Fruit fly (Drosophila melanogaster): ENCODE data around the gene Nepl18.

DNA sequence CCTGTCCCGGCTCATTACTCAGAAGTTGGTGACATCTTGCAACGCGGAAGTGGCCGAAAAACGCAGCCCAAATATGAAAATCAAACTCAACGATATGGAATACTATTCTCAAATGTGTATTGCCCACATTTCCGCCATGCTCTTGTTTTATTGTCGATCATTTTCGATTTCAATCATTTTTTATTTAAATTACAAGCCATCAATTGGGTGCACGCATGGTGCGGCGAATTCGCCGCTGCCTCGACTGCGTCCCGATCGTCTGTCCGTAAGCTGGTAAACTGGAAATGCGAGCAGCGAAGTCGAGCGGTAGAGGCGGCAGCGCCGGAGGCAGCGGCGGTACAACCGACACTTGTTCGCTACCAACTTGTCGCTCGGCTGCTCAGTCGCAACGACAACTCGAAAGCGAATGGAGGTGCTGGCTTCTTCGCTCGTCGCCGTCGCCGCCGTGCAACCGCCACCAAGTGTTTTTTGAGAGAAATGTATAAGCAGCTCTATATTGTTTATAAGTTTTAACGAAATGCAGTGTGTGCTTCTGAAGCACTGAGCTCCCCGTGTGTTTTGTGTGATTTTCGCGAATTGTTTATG, 16.2 kb downstream of the Nepl18 start:
- no peak for TF ChIP-seq CG8478 (optimal IDR thresholded peaks at IDR 0.05)
- TF ChIP-seq usp (GFP tag; optimal IDR thresholded peaks at IDR 0.05): no peak
- no peak for TF ChIP-seq pan (optimal IDR thresholded peaks at IDR 0.05)
- TF ChIP-seq Dll (optimal IDR thresholded peaks at IDR 0.05): no peak
- TF ChIP-seq psq (optimal IDR thresholded peaks at IDR 0.05): no peak
- no peak for TF ChIP-seq EcR (GFP tag; optimal IDR thresholded peaks at IDR 0.05)

Measured in whole organism.